1 fruit fly cellular context compared by ENCODE assay signal in the genomic region with DNA sequence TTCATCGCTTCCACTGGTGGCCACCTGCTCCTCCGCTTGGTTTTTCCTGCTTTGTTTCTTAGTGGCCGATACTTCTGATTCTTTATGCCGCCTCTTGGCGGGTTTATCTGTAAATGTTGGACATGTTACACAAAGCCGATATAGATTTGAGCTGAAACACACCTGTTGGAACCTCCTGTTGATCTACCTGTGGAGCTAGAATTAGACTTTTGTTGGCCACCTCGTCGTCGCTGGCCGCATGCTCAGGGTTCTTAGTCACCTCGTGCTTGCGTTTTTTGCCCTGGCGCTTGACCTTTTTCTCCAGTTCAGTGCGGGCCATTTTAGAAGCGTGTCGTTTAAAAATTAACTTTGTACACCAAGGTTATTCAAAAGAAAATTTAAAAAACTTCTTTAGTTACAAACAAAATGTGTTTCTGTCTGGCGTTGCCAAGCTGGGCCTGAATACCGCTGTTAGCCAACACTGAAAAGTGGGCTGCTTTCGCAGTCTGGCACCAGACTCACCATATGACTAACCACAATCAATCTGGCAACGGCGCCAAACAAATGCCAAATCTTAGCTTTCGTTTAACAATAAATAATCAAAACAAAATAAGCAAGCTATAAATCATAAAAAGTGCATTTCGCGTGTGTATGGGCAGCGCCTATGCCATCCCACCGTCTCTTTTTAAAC.
TF ChIP-seq lines count a peak whose summit lies in the region.

A gene (minus strand): TSS at position 443 of the 670 bp plus-strand sequence.
A gene (plus strand): TSS at position 542 of the 670 bp plus-strand sequence.

TF ChIP-seq in whole organism, embryonic, 481 proteins besides CTCF, POLR2A, EP300 and RAD21 (continued from another document and continues in another):
- no peak for TF ChIP-seq exex (tag; optimal IDR thresholded peaks at IDR 0.05; lab: Kevin White, UChicago)
- no peak for TF ChIP-seq z (GFP tag; IDR thresholded peaks at IDR 0.05; lab: Robert Waterston, UW)
- TF ChIP-seq zfh1 (GFP tag; IDR thresholded peaks at IDR 0.05; lab: Robert Waterston, UW) = no peak
- peak; percentile 66; the same call in 1 of the 2 replicates for TF ChIP-seq CG13287 (GFP tag; IDR thresholded peaks at IDR 0.05; lab: Robert Waterston, UW; ENCODE audit: partially characterized antibody)
- TF ChIP-seq CG34224 (GFP tag; IDR thresholded peaks at IDR 0.05; lab: Robert Waterston, UW; ENCODE audit: partially characterized antibody) = no peak
- no peak for TF ChIP-seq sima (GFP tag; optimal IDR thresholded peaks at IDR 0.05; lab: Kevin White, UChicago)
- TF ChIP-seq CG6272 (GFP tag; IDR thresholded peaks at IDR 0.05; lab: Robert Waterston, UW) = no peak
- TF ChIP-seq maf-S (GFP tag; optimal IDR thresholded peaks at IDR 0.05; lab: Kevin White, UChicago) = no peak
- no peak for TF ChIP-seq ERR (GFP tag; optimal IDR thresholded peaks at IDR 0.05; lab: Kevin White, UChicago)
- TF ChIP-seq ara (GFP tag; IDR thresholded peaks at IDR 0.05; lab: Robert Waterston, UW) = no peak
- no peak for TF ChIP-seq shn (GFP tag; optimal IDR thresholded peaks at IDR 0.05; lab: Kevin White, UChicago)
- TF ChIP-seq YL-1 (GFP tag; optimal IDR thresholded peaks at IDR 0.05; lab: Kevin White, UChicago) = peak; percentile 66
- no peak for TF ChIP-seq tio (GFP tag; optimal IDR thresholded peaks at IDR 0.05; lab: Kevin White, UChicago)
- no peak for TF ChIP-seq Trl (optimal IDR thresholded peaks at IDR 0.05; lab: Kevin White, UChicago)
- no peak for TF ChIP-seq Trl (GFP tag; optimal IDR thresholded peaks at IDR 0.05; lab: Kevin White, UChicago)
- peak; percentile 50 for TF ChIP-seq Bgb (GFP tag; IDR thresholded peaks at IDR 0.05; lab: Robert Waterston, UW; ENCODE audit: partially characterized antibody)
- TF ChIP-seq chn (GFP tag; optimal IDR thresholded peaks at IDR 0.05; lab: Kevin White, UChicago) = peak; percentile 45
- TF ChIP-seq Hsf (GFP tag; optimal IDR thresholded peaks at IDR 0.05; lab: Kevin White, UChicago) = no peak
- TF ChIP-seq CG3281 (GFP tag; optimal IDR thresholded peaks at IDR 0.05; lab: Kevin White, UChicago) = no peak
- no peak for TF ChIP-seq abd-A (tag; optimal IDR thresholded peaks at IDR 0.05; lab: Kevin White, UChicago)
- TF ChIP-seq CG4730 (GFP tag; IDR thresholded peaks at IDR 0.05; lab: Robert Waterston, UW) = no peak
- no peak for TF ChIP-seq nom (GFP tag; optimal IDR thresholded peaks at IDR 0.05; lab: Kevin White, UChicago)
- peak; percentile 72 for TF ChIP-seq hkb (optimal IDR thresholded peaks at IDR 0.05; lab: Kevin White, UChicago)
- no peak for TF ChIP-seq hkb (GFP tag; IDR thresholded peaks at IDR 0.05; lab: Robert Waterston, UW)
- no peak for TF ChIP-seq CG34376 (GFP tag; optimal IDR thresholded peaks at IDR 0.05; lab: Kevin White, UChicago)
- TF ChIP-seq rib (GFP tag; IDR thresholded peaks at IDR 0.05; lab: Robert Waterston, UW) = no peak
- no peak for TF ChIP-seq CG6654 (GFP tag; optimal IDR thresholded peaks at IDR 0.05; lab: Kevin White, UChicago)
- TF ChIP-seq H2.0 (GFP tag; IDR thresholded peaks at IDR 0.05; lab: Robert Waterston, UW) = no peak; the same call in 1 of the 2 replicates
- TF ChIP-seq CG7963 (GFP tag; IDR thresholded peaks at IDR 0.05; lab: Robert Waterston, UW; ENCODE audit: partially characterized antibody) = no peak
- TF ChIP-seq Deaf1 (tag; optimal IDR thresholded peaks at IDR 0.05; lab: Kevin White, UChicago) = no peak
- TF ChIP-seq ap (GFP tag; IDR thresholded peaks at IDR 0.05; lab: Robert Waterston, UW) = no peak
- no peak for TF ChIP-seq CG17186 (GFP tag; optimal IDR thresholded peaks at IDR 0.05; lab: Kevin White, UChicago)
- TF ChIP-seq CG4820 (GFP tag; optimal IDR thresholded peaks at IDR 0.05; lab: Kevin White, UChicago) = no peak
- TF ChIP-seq bsh (GFP tag; optimal IDR thresholded peaks at IDR 0.05; lab: Kevin White, UChicago) = no peak
- 0 out of 3 replicates have a peak, but pooled peaks have one; percentile 31 for TF ChIP-seq Dbx (GFP tag; IDR thresholded peaks at IDR 0.05; lab: Robert Waterston, UW)
- peak; percentile 72 for TF ChIP-seq pzg (GFP tag; optimal IDR thresholded peaks at IDR 0.05; lab: Kevin White, UChicago)
- TF ChIP-seq crp (GFP tag; optimal IDR thresholded peaks at IDR 0.05; lab: Kevin White, UChicago) = peak; percentile 19 to 85
- TF ChIP-seq Nf-YC (tag; optimal IDR thresholded peaks at IDR 0.05; lab: Kevin White, UChicago) = no peak
- TF ChIP-seq CG6765 (GFP tag; optimal IDR thresholded peaks at IDR 0.05; lab: Kevin White, UChicago) = no peak
- no peak for TF ChIP-seq lov (optimal IDR thresholded peaks at IDR 0.05; lab: Kevin White, UChicago)
- TF ChIP-seq lov (GFP tag; IDR thresholded peaks at IDR 0.05; lab: Robert Waterston, UW) = no peak
- no peak for TF ChIP-seq Awh (GFP tag; IDR thresholded peaks at IDR 0.05; lab: Robert Waterston, UW)
- no peak for TF ChIP-seq CG12744 (GFP tag; optimal IDR thresholded peaks at IDR 0.05; lab: Kevin White, UChicago)
- TF ChIP-seq Sin3A (optimal IDR thresholded peaks at IDR 0.05; lab: Kevin White, UChicago) = peak; percentile 76
- TF ChIP-seq Adf1 (GFP tag; IDR thresholded peaks at IDR 0.05; lab: Robert Waterston, UW) = no peak
- TF ChIP-seq CG5245 (GFP tag; optimal IDR thresholded peaks at IDR 0.05; lab: Kevin White, UChicago) = no peak
- TF ChIP-seq CG18262 (tag; optimal IDR thresholded peaks at IDR 0.05; lab: Kevin White, UChicago) = no peak
- TF ChIP-seq sob (GFP tag; IDR thresholded peaks at IDR 0.05; lab: Robert Waterston, UW) = peak; percentile 51
- TF ChIP-seq CG12391 (tag; optimal IDR thresholded peaks at IDR 0.05; lab: Kevin White, UChicago) = no peak
- TF ChIP-seq CG4404 (GFP tag; IDR thresholded peaks at IDR 0.05; lab: Robert Waterston, UW) = no peak
- no peak for TF ChIP-seq Side (GFP tag; optimal IDR thresholded peaks at IDR 0.05; lab: Kevin White, UChicago)
- no peak for TF ChIP-seq fd64A (GFP tag; optimal IDR thresholded peaks at IDR 0.05; lab: Kevin White, UChicago)
- no peak for TF ChIP-seq Atf-2 (GFP tag; optimal IDR thresholded peaks at IDR 0.05; lab: Kevin White, UChicago)
- no peak for TF ChIP-seq CG8089 (GFP tag; optimal IDR thresholded peaks at IDR 0.05; lab: Kevin White, UChicago)
- peak; percentile 54 for TF ChIP-seq Myb (GFP tag; optimal IDR thresholded peaks at IDR 0.05; lab: Kevin White, UChicago)
- no peak for TF ChIP-seq twi (tag; optimal IDR thresholded peaks at IDR 0.05; lab: Kevin White, UChicago)
- no peak for TF ChIP-seq schlank (tag; optimal IDR thresholded peaks at IDR 0.05; lab: Kevin White, UChicago)
- no peak for TF ChIP-seq TFAM (GFP tag; optimal IDR thresholded peaks at IDR 0.05; lab: Kevin White, UChicago)
- no peak for TF ChIP-seq insv (GFP tag; optimal IDR thresholded peaks at IDR 0.05; lab: Kevin White, UChicago)
- TF ChIP-seq gfzf (GFP tag; optimal IDR thresholded peaks at IDR 0.05; lab: Kevin White, UChicago) = peak; percentile 27
- no peak for TF ChIP-seq nerfin-1 (tag; optimal IDR thresholded peaks at IDR 0.05; lab: Kevin White, UChicago)
- TF ChIP-seq CG1233 (GFP tag; optimal IDR thresholded peaks at IDR 0.05; lab: Kevin White, UChicago) = no peak
- no peak for TF ChIP-seq gt (GFP tag; IDR thresholded peaks at IDR 0.05; lab: Robert Waterston, UW)
- TF ChIP-seq kay (GFP tag; optimal IDR thresholded peaks at IDR 0.05; lab: Kevin White, UChicago) = peak; percentile 76
- TF ChIP-seq CG1024 (GFP tag; IDR thresholded peaks at IDR 0.05; lab: Robert Waterston, UW) = 0 out of 2 replicates have a peak, but pooled peaks have one; percentile 2
- no peak for TF ChIP-seq D (optimal IDR thresholded peaks at IDR 0.05; lab: Kevin White, UChicago)
- no peak for TF ChIP-seq D (GFP tag; optimal IDR thresholded peaks at IDR 0.05; lab: Kevin White, UChicago)
- TF ChIP-seq Dref (GFP tag; IDR thresholded peaks at IDR 0.05; lab: Robert Waterston, UW) = 0 out of 2 replicates have a peak, but pooled peaks have one; percentile 24
- TF ChIP-seq crc (GFP tag; optimal IDR thresholded peaks at IDR 0.05; lab: Kevin White, UChicago) = no peak
- TF ChIP-seq CG11504 (tag; optimal IDR thresholded peaks at IDR 0.05; lab: Kevin White, UChicago) = peak; percentile 37
- TF ChIP-seq CG10462 (GFP tag; optimal IDR thresholded peaks at IDR 0.05; lab: Kevin White, UChicago) = no peak
- no peak for TF ChIP-seq Atf6 (GFP tag; IDR thresholded peaks at IDR 0.05; lab: Robert Waterston, UW)
- TF ChIP-seq CG11696 (GFP tag; IDR thresholded peaks at IDR 0.05; lab: Robert Waterston, UW) = no peak
- no peak for TF ChIP-seq CG12236 (GFP tag; optimal IDR thresholded peaks at IDR 0.05; lab: Kevin White, UChicago)
- no peak for TF ChIP-seq CG13296 (GFP tag; optimal IDR thresholded peaks at IDR 0.05; lab: Kevin White, UChicago)
- TF ChIP-seq Fer1 (GFP tag; optimal IDR thresholded peaks at IDR 0.05; lab: Kevin White, UChicago) = peak; percentile 4
- TF ChIP-seq CHES-1-like (GFP tag; optimal IDR thresholded peaks at IDR 0.05; lab: Kevin White, UChicago) = peak; percentile 0
- TF ChIP-seq nerfin-2 (GFP tag; IDR thresholded peaks at IDR 0.05; lab: Robert Waterston, UW; ENCODE audit: partially characterized antibody) = 0 out of 2 replicates have a peak, but pooled peaks have one; percentile 19
- TF ChIP-seq tna (GFP tag; IDR thresholded peaks at IDR 0.05; lab: Robert Waterston, UW; ENCODE audit: partially characterized antibody) = no peak
- no peak for TF ChIP-seq D19A (tag; optimal IDR thresholded peaks at IDR 0.05; lab: Kevin White, UChicago)
- TF ChIP-seq zf30C (GFP tag; optimal IDR thresholded peaks at IDR 0.05; lab: Kevin White, UChicago) = no peak
- TF ChIP-seq amos (GFP tag; IDR thresholded peaks at IDR 0.05; lab: Robert Waterston, UW; ENCODE audit: partially characterized antibody) = no peak
- TF ChIP-seq MESR4 (GFP tag; optimal IDR thresholded peaks at IDR 0.05; lab: Kevin White, UChicago) = peak; percentile 39
- TF ChIP-seq fru (optimal IDR thresholded peaks at IDR 0.05; lab: Kevin White, UChicago) = no peak
- peak; percentile 24 for TF ChIP-seq phol (tag; optimal IDR thresholded peaks at IDR 0.05; lab: Kevin White, UChicago)
- no peak for TF ChIP-seq corto (GFP tag; optimal IDR thresholded peaks at IDR 0.05; lab: Kevin White, UChicago)
- no peak for TF ChIP-seq CG2889 (GFP tag; IDR thresholded peaks at IDR 0.05; lab: Robert Waterston, UW)
- no peak for TF ChIP-seq gem (tag; optimal IDR thresholded peaks at IDR 0.05; lab: Kevin White, UChicago)
- TF ChIP-seq ato (GFP tag; IDR thresholded peaks at IDR 0.05; lab: Robert Waterston, UW; ENCODE audit: partially characterized antibody) = peak; percentile 45; the same call in 1 of the 2 replicates
- no peak for TF ChIP-seq Neu2 (GFP tag; optimal IDR thresholded peaks at IDR 0.05; lab: Kevin White, UChicago; ENCODE audit: borderline replicate concordance)
- TF ChIP-seq gcm (GFP tag; optimal IDR thresholded peaks at IDR 0.05; lab: Kevin White, UChicago) = no peak
- no peak for TF ChIP-seq ase (GFP tag; IDR thresholded peaks at IDR 0.05; lab: Robert Waterston, UW)
- TF ChIP-seq CG14014 (GFP tag; IDR thresholded peaks at IDR 0.05; lab: Robert Waterston, UW) = peak; percentile 18; the same call in 1 of the 2 replicates
- TF ChIP-seq CG5180 (GFP tag; optimal IDR thresholded peaks at IDR 0.05; lab: Kevin White, UChicago) = no peak
- TF ChIP-seq CG7987 (GFP tag; optimal IDR thresholded peaks at IDR 0.05; lab: Kevin White, UChicago) = no peak
- no peak for TF ChIP-seq CG17568 (GFP tag; optimal IDR thresholded peaks at IDR 0.05; lab: Kevin White, UChicago)
- TF ChIP-seq ci (GFP tag; IDR thresholded peaks at IDR 0.05; lab: Robert Waterston, UW) = no peak
- no peak for TF ChIP-seq CG2129 (GFP tag; IDR thresholded peaks at IDR 0.05; lab: Robert Waterston, UW; ENCODE audit: partially characterized antibody)
- TF ChIP-seq sr (GFP tag; IDR thresholded peaks at IDR 0.05; lab: Robert Waterston, UW) = no peak
- no peak for TF ChIP-seq CG33213 (GFP tag; optimal IDR thresholded peaks at IDR 0.05; lab: Kevin White, UChicago)
- TF ChIP-seq usp (GFP tag; optimal IDR thresholded peaks at IDR 0.05; lab: Kevin White, UChicago) = no peak
- TF ChIP-seq ewg (GFP tag; optimal IDR thresholded peaks at IDR 0.05; lab: Kevin White, UChicago) = no peak
- peak; percentile 58 for TF ChIP-seq Dp (GFP tag; optimal IDR thresholded peaks at IDR 0.05; lab: Kevin White, UChicago)
- no peak for TF ChIP-seq CG15479 (GFP tag; optimal IDR thresholded peaks at IDR 0.05; lab: Kevin White, UChicago)
- peak; percentile 28 for TF ChIP-seq Sry-δ (GFP tag; optimal IDR thresholded peaks at IDR 0.05; lab: Kevin White, UChicago)
- no peak for TF ChIP-seq HLH54F (GFP tag; optimal IDR thresholded peaks at IDR 0.05; lab: Kevin White, UChicago)
- no peak for TF ChIP-seq CG9817 (tag; optimal IDR thresholded peaks at IDR 0.05; lab: Kevin White, UChicago)
- TF ChIP-seq CG32532 (GFP tag; IDR thresholded peaks at IDR 0.05; lab: Robert Waterston, UW) = peak; percentile 12; the same call in 1 of the 2 replicates
- TF ChIP-seq Doc2 (GFP tag; IDR thresholded peaks at IDR 0.05; lab: Robert Waterston, UW) = no peak
- no peak for TF ChIP-seq CG3407 (GFP tag; optimal IDR thresholded peaks at IDR 0.05; lab: Kevin White, UChicago)
- TF ChIP-seq hth (optimal IDR thresholded peaks at IDR 0.05; lab: Kevin White, UChicago) = no peak
- no peak for TF ChIP-seq CG13424 (tag; optimal IDR thresholded peaks at IDR 0.05; lab: Kevin White, UChicago)
- no peak for TF ChIP-seq eyg (GFP tag; optimal IDR thresholded peaks at IDR 0.05; lab: Kevin White, UChicago)
- no peak for TF ChIP-seq CG10543 (GFP tag; optimal IDR thresholded peaks at IDR 0.05; lab: Kevin White, UChicago)
- TF ChIP-seq CG15514 (GFP tag; optimal IDR thresholded peaks at IDR 0.05; lab: Kevin White, UChicago) = peak; percentile 97
- TF ChIP-seq CG2199 (GFP tag; IDR thresholded peaks at IDR 0.05; lab: Robert Waterston, UW) = 0 out of 3 replicates have a peak, but pooled peaks have one; percentile 52
- TF ChIP-seq row (GFP tag; IDR thresholded peaks at IDR 0.05; lab: Robert Waterston, UW) = 0 out of 3 replicates have a peak, but pooled peaks have one; percentile 38
- TF ChIP-seq pan (optimal IDR thresholded peaks at IDR 0.05; lab: Kevin White, UChicago) = no peak
- no peak for TF ChIP-seq pan (GFP tag; optimal IDR thresholded peaks at IDR 0.05 in 1 of 2, IDR thresholded peaks at IDR 0.05 in 1 of 2)
- no peak for TF ChIP-seq CG17612 (GFP tag; IDR thresholded peaks at IDR 0.05; lab: Robert Waterston, UW)
- TF ChIP-seq Hr3 (GFP tag; optimal IDR thresholded peaks at IDR 0.05; lab: Kevin White, UChicago) = no peak
- no peak for TF ChIP-seq Elba2 (GFP tag; optimal IDR thresholded peaks at IDR 0.05; lab: Kevin White, UChicago)
- no peak for TF ChIP-seq Atf3 (GFP tag; optimal IDR thresholded peaks at IDR 0.05; lab: Kevin White, UChicago)
- TF ChIP-seq Stat92E (GFP tag; optimal IDR thresholded peaks at IDR 0.05; lab: Kevin White, UChicago) = no peak
- no peak for TF ChIP-seq tll (GFP tag; optimal IDR thresholded peaks at IDR 0.05; lab: Kevin White, UChicago)
- no peak for TF ChIP-seq cwo (GFP tag; optimal IDR thresholded peaks at IDR 0.05; lab: Kevin White, UChicago)
